Worm (Caenorhabditis elegans) whole organism, early embryonic: Measurements from ENCODE around the gene ZK418.5.

ENCODE experiments used
- B0310.2 ChIP-seq: sonication (generic microtip); optimal IDR thresholded peaks from 2 replicates; lab custom pipeline; 2016; ENCODE audit warnings: mild to moderate bottlenecking, missing genetic modification characterization, missing compliant biosample characterization
- F13C5.2 ChIP-seq: sonication (generic microtip); optimal IDR thresholded peaks from 2 replicates; lab custom pipeline; 2017; ENCODE audit warnings: mild to moderate bottlenecking, missing genetic modification characterization, inconsistent platforms, missing compliant biosample characterization
- aly-1 ChIP-seq: sonication (generic microtip); optimal IDR thresholded peaks from 2 replicates; lab custom pipeline; 2016; ENCODE audit warnings: missing genetic modification characterization, missing compliant biosample characterization
- ama-1 ChIP-seq: fragments of 150-350 bp; optimal IDR thresholded peaks from 2 replicates; lab custom pipeline; 2014
- ceh-13 ChIP-seq: fragments of 200-800 bp; sonication (Bioruptor generic); optimal IDR thresholded peaks from 2 replicates; lab custom pipeline; 2018; ENCODE audit warnings: mild to moderate bottlenecking, missing genetic modification characterization, missing compliant biosample characterization
- ceh-36 ChIP-seq: sonication (generic microtip); optimal IDR thresholded peaks from 2 replicates; lab custom pipeline; 2016; ENCODE audit warnings: missing genetic modification characterization, inconsistent platforms, missing compliant biosample characterization
- ets-7 ChIP-seq: sonication (generic microtip); optimal IDR thresholded peaks from 2 replicates; lab custom pipeline; 2016; ENCODE audit warnings: missing genotype, missing genetic modification characterization, missing compliant biosample characterization
- flt-1 ChIP-seq: fragments of 200-800 bp; sonication (Bioruptor generic); IDR thresholded peaks from 2 replicates; pipeline ENCODE4 v1.3.6; 2022; ENCODE audit warnings: missing genetic modification characterization, missing compliant biosample characterization
- hmbx-1 ChIP-seq: sonication (generic microtip); optimal IDR thresholded peaks from 2 replicates; lab custom pipeline; 2016; ENCODE audit warnings: mild to moderate bottlenecking, missing genetic modification characterization, missing compliant biosample characterization
- hmg-4 ChIP-seq: fragments of 200-800 bp; sonication (Bioruptor generic); optimal IDR thresholded peaks from 2 replicates; lab custom pipeline; 2018; ENCODE audit warnings: mild to moderate bottlenecking, missing genetic modification characterization, missing compliant biosample characterization
- hnd-1 ChIP-seq: sonication (generic microtip); optimal IDR thresholded peaks from 2 replicates; lab custom pipeline; 2016; ENCODE audit warnings: missing genetic modification characterization, missing compliant biosample characterization
- pes-1 ChIP-seq: fragments of 200-800 bp; sonication (Bioruptor generic); IDR thresholded peaks from 2 replicates; pipeline ENCODE4 v1.3.6; 2022; ENCODE audit warnings: missing genetic modification reagents, missing genetic modification characterization, missing compliant biosample characterization
- scrt-1 ChIP-seq: fragments of 200-800 bp; sonication (Bioruptor generic); IDR thresholded peaks from 2 replicates; pipeline ENCODE4 v1.3.6; 2022; ENCODE audit warnings: missing genetic modification characterization, missing compliant biosample characterization
- sea-1 ChIP-seq: fragments of 200-800 bp; sonication (Bioruptor generic); conservative IDR thresholded peaks from 2 replicates; pipeline ENCODE4 v1.3.6; 2022; ENCODE audit warnings: missing genetic modification characterization, missing compliant biosample characterization
- tbx-11 ChIP-seq: fragments of 200-800 bp; sonication (Bioruptor generic); IDR thresholded peaks from 2 replicates; pipeline ENCODE4 v1.3.6; 2022; ENCODE audit warnings: missing genetic modification characterization, missing compliant biosample characterization
- tbx-37 ChIP-seq: fragments of 200-800 bp; sonication (Bioruptor generic); conservative IDR thresholded peaks from 2 replicates; pipeline ENCODE4 v1.3.6; 2022; ENCODE audit warnings: missing genetic modification reagents, missing genetic modification characterization, missing compliant biosample characterization
- tra-4 ChIP-seq: sonication (generic microtip); optimal IDR thresholded peaks from 2 replicates; lab custom pipeline; 2017; ENCODE audit warnings: missing genetic modification characterization, missing compliant biosample characterization

Gene ZK418.5

ce11 chrIII:7029105-7029504, 44.5 kb downstream of the ZK418.5 start, which contains the start of gene cyk-1:
TSS of gene cyk-1 (minus strand) at chrIII:7029205.
- TF ChIP-seq F13C5.2 (tag; lab: Kevin White, UChicago) (no peak), scrt-1 (GFP tag; lab: Robert Waterston, UW) (no peak), tbx-11 (GFP tag; lab: Robert Waterston, UW) (no peak), hmg-4 (GFP tag; lab: Kevin White, UChicago) (no peak), tra-4 (tag; lab: Kevin White, UChicago) (no peak), tbx-37 (GFP tag; lab: Robert Waterston, UW) (no peak), ceh-13 (no peak), hnd-1 (tag; lab: Kevin White, UChicago) (no peak), B0310.2 (no peak), sea-1 (no peak), ama-1 (lab: Kevin White, UChicago) (no peak), ets-7 (no peak), aly-1 (no peak), ceh-36 (tag; lab: Kevin White, UChicago) (no peak), pes-1 (GFP tag; lab: Robert Waterston, UW) (no peak), hmbx-1 (tag; lab: Kevin White, UChicago) (no peak), flt-1 (GFP tag; lab: Robert Waterston, UW) (no peak)

- TF ChIP-seq tbx-37 (GFP tag; lab: Robert Waterston, UW) (no peak), ets-7 (no peak), ceh-13 (no peak), hmbx-1 (tag; lab: Kevin White, UChicago) (no peak), ama-1 (lab: Kevin White, UChicago) (no peak), ceh-36 (tag; lab: Kevin White, UChicago) (no peak), pes-1 (GFP tag; lab: Robert Waterston, UW) (no peak), F13C5.2 (tag; lab: Kevin White, UChicago) (no peak), tbx-11 (GFP tag; lab: Robert Waterston, UW) (no peak)
Observed at ce11 chrIII:7025839-7026238, 47.8 kb downstream of the ZK418.5 start.
